Fruit fly (Drosophila melanogaster) S2 (cell line): ENCODE data around the gene CG3744.

ENCODE experiments used
- CG8478 ChIP-seq: fragments of >200 bp; optimal IDR thresholded peaks from 2 replicates; lab custom pipeline; 2018
- CTCF ChIP-seq, 2 experiments: fragments of >200 bp; optimal IDR thresholded peaks; 2 replicates each; lab custom pipeline; 2018

- no peak for TF ChIP-seq CG8478
- no peak for TF ChIP-seq CTCF (optimal IDR thresholded peaks at IDR 0.05; lab: Kevin White, UChicago)
These were observed 16.1 kb downstream of the CG3744 start, which contains the start of gene CG13639 for dm6 chr3R:24860316-24860826.
